Worm (Caenorhabditis elegans) whole organism, L4 larva: ENCODE measurements around the gene clec-160.

Source experiments
- F10B5.3 ChIP-seq: sonication (generic microtip); optimal IDR thresholded peaks from 2 replicates; lab custom pipeline; 2016; ENCODE audit warnings: mild to moderate bottlenecking, missing genetic modification characterization, missing compliant biosample characterization
- F26F4.8 ChIP-seq: fragments of 200-800 bp; sonication (Bioruptor generic); conservative IDR thresholded peaks from 2 replicates; pipeline ENCODE4 v1.3.6; 2022; ENCODE audit warnings: missing genetic modification characterization, missing compliant biosample characterization
- F44E2.7 ChIP-seq: fragments of 200-800 bp; sonication (Bioruptor generic); IDR thresholded peaks from 2 replicates; pipeline ENCODE4 v2.1.2; 2022; ENCODE audit warnings: missing genetic modification characterization, missing compliant biosample characterization
- T20F7.1 ChIP-seq: fragments of 200-800 bp; sonication (Bioruptor generic); optimal IDR thresholded peaks from 2 replicates; lab custom pipeline; 2018; ENCODE audit warnings: mild to moderate bottlenecking, missing genetic modification characterization, missing compliant biosample characterization
- T26A8.4 ChIP-seq: fragments of 200-800 bp; sonication (Bioruptor generic); IDR thresholded peaks from 2 replicates; pipeline ENCODE4 v1.3.6; 2022; ENCODE audit warnings: missing genetic modification characterization, missing compliant biosample characterization
- Y48G9A.11 ChIP-seq: fragments of 200-800 bp; sonication (Bioruptor generic); IDR thresholded peaks from 2 replicates; pipeline ENCODE4 v1.3.6; 2022; ENCODE audit warnings: missing genetic modification reagents, missing genetic modification characterization, missing compliant biosample characterization
- aly-2 ChIP-seq: sonication (generic microtip); optimal IDR thresholded peaks from 2 replicates; lab custom pipeline; 2018; ENCODE audit warnings: missing biosample characterization, missing genetic modification characterization
- ceh-32 ChIP-seq: sonication (generic microtip); optimal IDR thresholded peaks from 2 replicates; lab custom pipeline; 2016; ENCODE audit warnings: mild to moderate bottlenecking, missing genetic modification characterization, missing compliant biosample characterization; ENCODE audit not compliant: poor library complexity
- daf-16 ChIP-seq, 3 experiments: sonication (generic microtip); optimal IDR thresholded peaks; 2 replicates each; lab custom pipeline; 2016 to 2017; ENCODE audit warnings: missing genetic modification characterization in 3 of 3, missing genetic modification reagents in 3 of 3, mild to moderate bottlenecking in 2 of 3, missing compliant biosample characterization in 2 of 3, missing biosample characterization in 1 of 3, moderate library complexity in 1 of 3
- dmd-6 ChIP-seq: fragments of 200-800 bp; sonication (Bioruptor generic); IDR thresholded peaks from 2 replicates; pipeline ENCODE4 v1.3.6; 2022; ENCODE audit warnings: missing genetic modification reagents, missing genetic modification characterization, missing compliant biosample characterization
- dpl-1 ChIP-seq: fragments of 150-350 bp; optimal IDR thresholded peaks from 2 replicates; lab custom pipeline; 2014; ENCODE audit warnings: missing biosample characterization, missing genetic modification reagents, missing genetic modification characterization
- dve-1 ChIP-seq: sonication (generic microtip); optimal IDR thresholded peaks from 2 replicates; lab custom pipeline; 2017; ENCODE audit warnings: antibody characterized with exemption, mild to moderate bottlenecking, missing genetic modification characterization, missing compliant biosample characterization; ENCODE audit not compliant: insufficient read depth
- gei-8 ChIP-seq: fragments of 200-800 bp; sonication (Bioruptor generic); optimal IDR thresholded peaks from 2 replicates; lab custom pipeline; 2018; ENCODE audit warnings: mild to moderate bottlenecking, missing genetic modification characterization, missing compliant biosample characterization
- hif-1 ChIP-seq, 2 experiments: sonication (generic microtip); optimal IDR thresholded peaks; 2 replicates each; lab custom pipeline; 2016 to 2017; ENCODE audit warnings: missing compliant biosample characterization in 2 of 2, missing genetic modification characterization in 2 of 2, missing genetic modification reagents in 2 of 2, missing genotype in 2 of 2, mild to moderate bottlenecking in 1 of 2
- hlh-11 ChIP-seq: fragments of 200-800 bp; sonication (Bioruptor generic); optimal IDR thresholded peaks from 2 replicates; lab custom pipeline; 2018; ENCODE audit warnings: mild to moderate bottlenecking, missing genetic modification characterization, missing compliant biosample characterization
- lir-3 ChIP-seq: sonication (generic microtip); optimal IDR thresholded peaks from 2 replicates; lab custom pipeline; 2016; ENCODE audit warnings: mild to moderate bottlenecking, missing genetic modification characterization, missing compliant biosample characterization
- lsy-2 ChIP-seq, 2 experiments: fragments of 150-350 bp in 1 of 2; sonication (generic microtip) in 1 of 2; optimal IDR thresholded peaks; 2 replicates each; lab custom pipeline; 2014 to 2017; ENCODE audit warnings: missing biosample characterization in 2 of 2, missing genetic modification characterization in 2 of 2
- mdl-1 ChIP-seq, 2 experiments: fragments of 150-350 bp in 1 of 2; sonication (generic microtip) in 1 of 2; optimal IDR thresholded peaks; 2 replicates each; lab custom pipeline; 2014 to 2017; ENCODE audit warnings: missing biosample characterization in 2 of 2, missing genetic modification characterization in 2 of 2
- mdt-29 ChIP-seq: fragments of 200-800 bp; sonication (Bioruptor generic); IDR thresholded peaks from 2 replicates; pipeline ENCODE4 v1.3.6; 2022; ENCODE audit warnings: missing genetic modification reagents, missing genetic modification characterization, missing compliant biosample characterization
- mep-1 ChIP-seq: fragments of 150-350 bp; sonication (generic microtip); optimal IDR thresholded peaks from 3 replicates; lab custom pipeline; 2014; ENCODE audit warnings: missing biosample characterization, missing genetic modification characterization
- nhr-10 ChIP-seq: fragments of 150-350 bp; optimal IDR thresholded peaks from 2 replicates; lab custom pipeline; 2014; ENCODE audit warnings: missing biosample characterization, missing genetic modification characterization
- nhr-102 ChIP-seq: sonication (generic microtip); optimal IDR thresholded peaks from 2 replicates; lab custom pipeline; 2016; ENCODE audit warnings: mild to moderate bottlenecking, missing genetic modification characterization, moderate library complexity, missing compliant biosample characterization
- nhr-28 ChIP-seq: fragments of 150-350 bp; optimal IDR thresholded peaks from 2 replicates; lab custom pipeline; 2014; ENCODE audit warnings: missing biosample characterization, missing genetic modification characterization
- nhr-41 ChIP-seq: fragments of 200-800 bp; sonication (Bioruptor generic); IDR thresholded peaks from 2 replicates; pipeline ENCODE4 v1.3.6; 2022; ENCODE audit warnings: missing genetic modification reagents, missing genetic modification characterization, missing compliant biosample characterization
- nhr-48 ChIP-seq: sonication (generic microtip); optimal IDR thresholded peaks from 2 replicates; lab custom pipeline; 2016; ENCODE audit warnings: mild to moderate bottlenecking, missing genetic modification characterization, missing compliant biosample characterization
- nhr-76 ChIP-seq: fragments of 150-350 bp; optimal IDR thresholded peaks from 2 replicates; lab custom pipeline; 2014; ENCODE audit warnings: missing biosample characterization, missing genetic modification characterization
- nhr-77 ChIP-seq: fragments of 150-350 bp; optimal IDR thresholded peaks from 2 replicates; lab custom pipeline; 2014; ENCODE audit warnings: missing biosample characterization, missing genetic modification characterization
- pha-4 ChIP-seq, 2 experiments: fragments of 150-350 bp in 1 of 2; fragments of 200-800 bp in 1 of 2; sonication (Bioruptor generic) in 1 of 2; IDR thresholded peaks in 1 of 2; optimal IDR thresholded peaks in 1 of 2; 2 replicates each; pipeline versions ENCODE4 v1.3.6 to Lab custom; 2014 to 2022; ENCODE audit warnings: missing genetic modification characterization in 2 of 2, missing genetic modification reagents in 2 of 2, missing biosample characterization in 1 of 2, missing compliant biosample characterization in 1 of 2
- php-3 ChIP-seq: fragments of 200-800 bp; sonication (Bioruptor generic); IDR thresholded peaks from 2 replicates; pipeline ENCODE4 v1.3.6; 2022; ENCODE audit warnings: missing genetic modification reagents, missing genetic modification characterization, missing compliant biosample characterization
- pqm-1 ChIP-seq: sonication (generic microtip); optimal IDR thresholded peaks from 2 replicates; lab custom pipeline; 2017; ENCODE audit warnings: missing biosample characterization, missing genetic modification characterization
- snpc-1.2 ChIP-seq: fragments of 200-800 bp; sonication (Bioruptor generic); IDR thresholded peaks from 2 replicates; pipeline ENCODE4 v1.3.6; 2022; ENCODE audit warnings: missing genetic modification reagents, missing genetic modification characterization, missing compliant biosample characterization
- unc-62 ChIP-seq, 3 experiments: fragments of 150-350 bp in 1 of 3; sonication (generic microtip); optimal IDR thresholded peaks in 2 of 3; peaks in 1 of 3; 1 replicate in 1 of 3; 2 replicates in 2 of 3; lab custom pipeline; 2014 to 2017; ENCODE audit warnings: missing biosample characterization in 3 of 3, missing genetic modification characterization in 3 of 3, missing genetic modification reagents in 3 of 3, missing genotype in 1 of 3
- zip-11 ChIP-seq: fragments of 200-800 bp; sonication (Bioruptor generic); IDR thresholded peaks from 2 replicates; pipeline ENCODE4 v1.3.6; 2022; ENCODE audit warnings: missing genetic modification characterization, missing compliant biosample characterization
- zip-2 ChIP-seq: fragments of 150-350 bp; optimal IDR thresholded peaks from 2 replicates; lab custom pipeline; 2014; ENCODE audit warnings: missing biosample characterization, missing genetic modification characterization

clec-160 gene

ce11 chrIII:8240948-8241347, 34.8 kb downstream of the clec-160 start:
- TF ChIP-seq unc-62 (GFP tag; optimal IDR thresholded peaks at IDR 0.05 in 1 of 2; lab: Kevin White, UChicago): peak in 1 of 2 experiments; percentile 95
- TF ChIP-seq unc-62 (tag; optimal IDR thresholded peaks at IDR 0.05; lab: Kevin White, UChicago): no peak
- no peak for TF ChIP-seq F10B5.3 (tag; lab: Kevin White, UChicago)
- TF ChIP-seq nhr-10 (tag; lab: Kevin White, UChicago): no peak
- no peak for TF ChIP-seq hif-1 (tag; optimal IDR thresholded peaks at IDR 0.05; lab: Kevin White, UChicago)
- no peak for TF ChIP-seq zip-11 (GFP tag; lab: Robert Waterston, UW)
- TF ChIP-seq, all 104 proteins: peak for 1

DNA sequence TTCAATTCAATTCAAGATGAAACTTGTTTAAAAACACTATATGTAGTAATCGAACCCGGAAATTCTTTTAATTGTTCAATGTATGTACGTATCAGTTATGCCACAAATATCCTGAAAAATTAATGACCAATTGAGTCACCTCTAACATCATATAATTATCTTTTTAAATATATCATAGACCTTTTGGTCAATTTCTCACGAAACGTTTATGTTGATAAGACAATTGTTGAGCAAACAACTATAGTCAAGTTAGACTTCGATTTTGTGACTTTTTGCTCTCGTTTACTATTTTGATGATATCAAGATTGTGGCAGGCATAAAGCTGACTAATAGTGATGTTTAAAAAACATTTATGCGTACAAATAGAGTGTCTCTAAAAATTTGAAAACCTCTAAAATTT, 35.5 kb downstream of the clec-160 start:
- TF ChIP-seq nhr-102 (tag; lab: Kevin White, UChicago): no peak
- peak; percentile 13 for TF ChIP-seq pqm-1 (tag; lab: Kevin White, UChicago)
- TF ChIP-seq dve-1 (tag; lab: Kevin White, UChicago): peak; percentile 1
- TF ChIP-seq daf-16 (GFP tag; optimal IDR thresholded peaks at IDR 0.05; lab: Kevin White, UChicago): no peak
- TF ChIP-seq daf-16 (tag; optimal IDR thresholded peaks at IDR 0.05; lab: Kevin White, UChicago): peak; percentile 58
- TF ChIP-seq hlh-11 (tag; lab: Kevin White, UChicago): peak; percentile 11
- TF ChIP-seq nhr-28 (tag; lab: Kevin White, UChicago): peak; percentile 22
- TF ChIP-seq dmd-6 (GFP tag; lab: Robert Waterston, UW): no peak

DNA sequence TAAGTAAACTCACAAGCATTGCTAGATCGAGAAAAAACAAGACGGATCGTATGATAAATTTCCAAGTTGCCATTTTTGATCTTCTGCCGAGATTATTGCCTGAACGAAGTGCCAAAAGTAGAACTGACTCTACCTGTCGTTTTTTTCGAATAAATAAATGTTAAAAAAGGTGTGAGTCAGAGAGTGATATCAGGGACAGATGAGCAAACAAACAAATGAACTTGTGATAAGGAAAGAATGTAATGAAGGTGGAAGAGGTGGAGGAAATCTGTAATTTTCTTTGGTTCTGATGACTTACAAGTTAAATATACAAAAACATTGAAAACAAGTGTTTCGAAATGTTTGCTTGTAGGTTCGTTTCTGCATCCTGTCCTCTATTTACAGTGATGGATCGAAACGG, 36.4 kb downstream of the clec-160 start, which contains the start of gene tsp-1:
tsp-1 (minus strand) TSS at position 99 of the 400 bp plus-strand sequence.
- no peak for TF ChIP-seq F44E2.7 (GFP tag; lab: Robert Waterston, UW)
- no peak for TF ChIP-seq snpc-1.2 (GFP tag; lab: Robert Waterston, UW)
- no peak for TF ChIP-seq F10B5.3 (tag; lab: Kevin White, UChicago)
- no peak for TF ChIP-seq hif-1 (tag; optimal IDR thresholded peaks at IDR 0.05; lab: Kevin White, UChicago)
- TF ChIP-seq mdt-29 (GFP tag; lab: Robert Waterston, UW): no peak
- TF ChIP-seq T26A8.4 (GFP tag; lab: Robert Waterston, UW): no peak
- peak; percentile 27 for TF ChIP-seq nhr-28 (tag; lab: Kevin White, UChicago)
- TF ChIP-seq ceh-32 (tag; lab: Kevin White, UChicago): no peak
- TF ChIP-seq aly-2: no peak
- TF ChIP-seq F26F4.8 (GFP tag; lab: Robert Waterston, UW): no peak
- no peak for TF ChIP-seq nhr-41
- no peak for TF ChIP-seq daf-16 (GFP tag; optimal IDR thresholded peaks at IDR 0.05; lab: Kevin White, UChicago)
- peak; percentile 35 for TF ChIP-seq daf-16 (tag; optimal IDR thresholded peaks at IDR 0.05; lab: Kevin White, UChicago)
- no peak for TF ChIP-seq mep-1 (tag; lab: Kevin White, UChicago)
- TF ChIP-seq mdl-1 (tag; optimal IDR thresholded peaks at IDR 0.05; lab: Kevin White, UChicago): no peak
- TF ChIP-seq dpl-1 (GFP tag; lab: Kevin White, UChicago): no peak
- TF ChIP-seq pqm-1 (tag; lab: Kevin White, UChicago): peak; percentile 55
- no peak for TF ChIP-seq zip-2 (tag; lab: Kevin White, UChicago)

DNA sequence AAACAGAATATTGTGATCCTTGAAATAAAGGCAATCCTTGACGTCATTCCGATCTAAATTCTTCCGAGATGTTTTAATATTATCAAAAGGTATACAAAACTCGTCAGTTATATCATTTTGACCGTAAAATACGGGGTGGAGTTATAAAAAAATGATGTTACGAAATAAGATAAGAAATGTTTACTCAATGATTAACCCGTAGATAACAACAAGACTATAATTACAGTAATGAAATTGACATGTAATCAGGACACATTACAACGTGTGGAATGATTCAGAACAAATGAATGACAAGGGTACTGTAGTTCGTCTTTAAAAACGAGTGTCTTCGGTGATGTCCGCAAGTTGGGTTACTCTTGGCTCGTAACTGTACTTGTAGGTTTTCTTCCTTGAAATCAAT, 37.9 kb downstream of the clec-160 start, which contains the start of gene tsp-2:
tsp-2 (minus strand) TSS at position 109 of the 400 bp plus-strand sequence.
- TF ChIP-seq zip-11 (GFP tag; lab: Robert Waterston, UW): no peak
- TF ChIP-seq nhr-41: no peak
- no peak for TF ChIP-seq hif-1 (tag; optimal IDR thresholded peaks at IDR 0.05; lab: Kevin White, UChicago)
- peak in 1 of 2 experiments; percentile 28 for TF ChIP-seq unc-62 (GFP tag; optimal IDR thresholded peaks at IDR 0.05 in 1 of 2; lab: Kevin White, UChicago)
- no peak for TF ChIP-seq unc-62 (tag; optimal IDR thresholded peaks at IDR 0.05; lab: Kevin White, UChicago)
- TF ChIP-seq pqm-1 (tag; lab: Kevin White, UChicago): peak; percentile 39
- TF ChIP-seq nhr-77 (tag; lab: Kevin White, UChicago): peak; percentile 73
- TF ChIP-seq pha-4 (GFP tag; IDR thresholded peaks at IDR 0.05; lab: Robert Waterston, UW): no peak
- no peak for TF ChIP-seq pha-4 (tag; optimal IDR thresholded peaks at IDR 0.05; lab: Kevin White, UChicago)
- TF ChIP-seq daf-16 (GFP tag; optimal IDR thresholded peaks at IDR 0.05; lab: Kevin White, UChicago): no peak
- peak; percentile 73 for TF ChIP-seq daf-16 (tag; optimal IDR thresholded peaks at IDR 0.05; lab: Kevin White, UChicago)
- no peak for TF ChIP-seq mdl-1 (tag; optimal IDR thresholded peaks at IDR 0.05; lab: Kevin White, UChicago)
- no peak for TF ChIP-seq nhr-76
- TF ChIP-seq lsy-2 (tag; optimal IDR thresholded peaks at IDR 0.05; lab: Kevin White, UChicago): peak in 1 of 2 experiments; percentile 75
- TF ChIP-seq nhr-28 (tag; lab: Kevin White, UChicago): peak; percentile 88
- peak; percentile 95 for TF ChIP-seq php-3
- TF ChIP-seq gei-8 (GFP tag; lab: Kevin White, UChicago): no peak
- TF ChIP-seq zip-2 (tag; lab: Kevin White, UChicago): peak; percentile 6
- no peak for TF ChIP-seq nhr-102 (tag; lab: Kevin White, UChicago)
- TF ChIP-seq hlh-11 (tag; lab: Kevin White, UChicago): peak; percentile 54
- peak; percentile 76 for TF ChIP-seq dve-1 (tag; lab: Kevin White, UChicago)
- TF ChIP-seq T20F7.1 (GFP tag; lab: Kevin White, UChicago): peak; percentile 17
- TF ChIP-seq nhr-48 (tag; lab: Kevin White, UChicago): no peak
- TF ChIP-seq lir-3 (tag; lab: Kevin White, UChicago): no peak
- TF ChIP-seq Y48G9A.11 (GFP tag; lab: Robert Waterston, UW): no peak
- TF ChIP-seq dmd-6 (GFP tag; lab: Robert Waterston, UW): peak; percentile 84
